Fruit fly (Drosophila melanogaster): ENCODE results near the gene Adsl.

DNA sequence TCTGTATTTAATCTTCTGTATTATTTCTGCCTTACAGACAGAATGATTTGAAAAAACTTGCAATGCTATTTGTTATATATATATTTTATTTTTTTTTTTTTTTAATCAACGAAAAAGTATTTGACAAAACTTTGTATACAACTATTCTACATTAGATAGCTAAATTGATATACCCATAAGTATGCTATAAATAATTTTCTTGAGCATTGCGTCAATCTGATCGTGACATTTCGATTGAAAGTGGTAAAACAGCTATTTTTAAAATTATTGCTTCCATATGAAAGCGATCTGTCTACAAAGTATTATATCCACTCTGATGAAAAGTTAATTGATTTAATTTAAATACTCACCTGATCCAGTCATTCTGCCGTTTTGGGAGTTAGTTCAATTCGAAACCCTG lies 36.7 kb downstream of the Adsl start:
- no peak for TF ChIP-seq insv (optimal IDR thresholded peaks at IDR 0.05)
- no peak for TF ChIP-seq Sin3A (optimal IDR thresholded peaks at IDR 0.05)
